Worm (Caenorhabditis elegans) whole organism, mixed stage, embryonic: ENCODE results near the gene F20B6.6.

Experiments
- ceh-39 ChIP-seq: fragments of 150-350 bp; optimal IDR thresholded peaks from 2 replicates; lab custom pipeline; 2014; ENCODE audit warnings: missing biosample characterization, missing genetic modification characterization
- nhr-12 ChIP-seq: fragments of 150-350 bp; optimal IDR thresholded peaks from 2 replicates; lab custom pipeline; 2014; ENCODE audit warnings: missing biosample characterization, missing genetic modification characterization
- nhr-28 ChIP-seq: fragments of 150-350 bp; optimal IDR thresholded peaks from 2 replicates; lab custom pipeline; 2014; ENCODE audit warnings: missing biosample characterization, missing genetic modification characterization
- nhr-76 ChIP-seq: sonication (generic microtip); optimal IDR thresholded peaks from 2 replicates; lab custom pipeline; 2017; ENCODE audit warnings: missing biosample characterization, missing genetic modification characterization
- snpc-4 ChIP-seq: fragments of 150-350 bp; optimal IDR thresholded peaks from 2 replicates; lab custom pipeline; 2014; ENCODE audit warnings: missing biosample characterization, missing genetic modification characterization
- sptf-1 ChIP-seq: sonication (generic microtip); optimal IDR thresholded peaks from 2 replicates; lab custom pipeline; 2017; ENCODE audit warnings: mild to moderate bottlenecking, missing genetic modification characterization, moderate library complexity, missing compliant biosample characterization

- TF ChIP-seq nhr-12 (tag; lab: Kevin White, UChicago) = no peak
- TF ChIP-seq ceh-39 (tag; lab: Kevin White, UChicago) = no peak
- TF ChIP-seq nhr-28 (tag; lab: Kevin White, UChicago) = no peak
- TF ChIP-seq snpc-4 (tag; lab: Kevin White, UChicago) = no peak
- TF ChIP-seq nhr-76 (tag; lab: Kevin White, UChicago) = no peak
- TF ChIP-seq sptf-1 = no peak
These were observed 48.7 kb downstream of the F20B6.6 start, which contains the start of gene nck-1 for ce11 chrX:4153343-4153742.
